Worm (Caenorhabditis elegans) whole organism, young adult: Measurements from ENCODE around the gene K08F9.3.
A peak's percentile ranks its signal among the peaks of the same experiment; 100 is the strongest.

Source experiments
- B0019.2 ChIP-seq: fragments of 200-800 bp; sonication (Bioruptor generic); conservative IDR thresholded peaks from 2 replicates; pipeline ENCODE4 v1.3.6; 2022; ENCODE audit warnings: missing genetic modification reagents, missing genetic modification characterization, missing compliant biosample characterization
- B0261.1 ChIP-seq: sonication (generic microtip); optimal IDR thresholded peaks from 2 replicates; lab custom pipeline; 2016; ENCODE audit warnings: mild to moderate bottlenecking, missing genetic modification characterization, moderate library complexity, missing compliant biosample characterization
- F33H1.4 ChIP-seq: fragments of 200-800 bp; sonication (Bioruptor generic); IDR thresholded peaks from 2 replicates; pipeline ENCODE4 v1.3.6; 2022; ENCODE audit warnings: missing genetic modification reagents, missing genetic modification characterization, missing compliant biosample characterization
- F49E8.2 ChIP-seq: sonication (generic microtip); optimal IDR thresholded peaks from 3 replicates; lab custom pipeline; 2017; ENCODE audit warnings: missing genetic modification characterization, mild to moderate bottlenecking, missing compliant biosample characterization, antibody characterized with exemption, moderate library complexity; ENCODE audit not compliant: insufficient read depth
- F55B11.4 ChIP-seq: sonication (generic microtip); optimal IDR thresholded peaks from 2 replicates; lab custom pipeline; 2016; ENCODE audit warnings: missing compliant biosample characterization, missing genetic modification characterization, borderline replicate concordance; ENCODE audit not compliant: insufficient read depth
- T07F8.4 ChIP-seq: sonication (generic microtip); optimal IDR thresholded peaks from 2 replicates; lab custom pipeline; 2016; ENCODE audit warnings: mild to moderate bottlenecking, missing genetic modification characterization, moderate library complexity, missing compliant biosample characterization
- Y56A3A.18 ChIP-seq: fragments of 200-800 bp; sonication (Bioruptor generic); IDR thresholded peaks from 2 replicates; pipeline ENCODE4 v1.3.6; 2022; ENCODE audit warnings: missing genetic modification reagents, missing genetic modification characterization, missing compliant biosample characterization
- Y67H2A.10 ChIP-seq: fragments of 200-800 bp; sonication (Bioruptor generic); conservative IDR thresholded peaks from 2 replicates; pipeline ENCODE4 v1.3.6; 2022; ENCODE audit warnings: missing genetic modification reagents, missing genetic modification characterization, missing compliant biosample characterization
- ZK185.1 ChIP-seq: sonication (generic microtip); optimal IDR thresholded peaks from 2 replicates; lab custom pipeline; 2016; ENCODE audit warnings: mild to moderate bottlenecking, missing genetic modification characterization, missing compliant biosample characterization; ENCODE audit not compliant: poor library complexity, severe bottlenecking
- akir-1 ChIP-seq: fragments of 200-800 bp; sonication (Bioruptor generic); optimal IDR thresholded peaks from 2 replicates; lab custom pipeline; 2018; ENCODE audit warnings: mild to moderate bottlenecking, missing genetic modification characterization, moderate library complexity, missing compliant biosample characterization
- athp-1 ChIP-seq: sonication (generic microtip); optimal IDR thresholded peaks from 2 replicates; lab custom pipeline; 2017; ENCODE audit warnings: mild to moderate bottlenecking, missing genetic modification characterization, missing compliant biosample characterization
- attf-5 ChIP-seq: fragments of 200-800 bp; sonication (Bioruptor generic); optimal IDR thresholded peaks from 2 replicates; lab custom pipeline; 2018; ENCODE audit warnings: mild to moderate bottlenecking, missing genetic modification characterization, missing compliant biosample characterization
- ceh-27 ChIP-seq: fragments of 200-800 bp; sonication (Bioruptor generic); optimal IDR thresholded peaks from 2 replicates; lab custom pipeline; 2018; ENCODE audit warnings: mild to moderate bottlenecking, missing genetic modification characterization, moderate library complexity, missing compliant biosample characterization
- ceh-58 ChIP-seq: fragments of 200-800 bp; sonication (Bioruptor generic); IDR thresholded peaks from 2 replicates; pipeline ENCODE4 v1.3.6; 2022; ENCODE audit warnings: missing genetic modification characterization, missing compliant biosample characterization
- egl-18 ChIP-seq: fragments of 200-800 bp; sonication (Bioruptor generic); IDR thresholded peaks from 2 replicates; pipeline ENCODE4 v1.3.6; 2022; ENCODE audit warnings: missing genetic modification reagents, missing genetic modification characterization, missing compliant biosample characterization
- ekl-4 ChIP-seq: fragments of 200-800 bp; sonication (Bioruptor generic); IDR thresholded peaks from 2 replicates; pipeline ENCODE4 v1.3.6; 2022; ENCODE audit warnings: missing genetic modification reagents, missing genetic modification characterization, missing compliant biosample characterization
- gei-17 ChIP-seq: fragments of 200-800 bp; sonication (Bioruptor generic); optimal IDR thresholded peaks from 2 replicates; lab custom pipeline; 2018; ENCODE audit warnings: mild to moderate bottlenecking, missing genetic modification characterization, missing compliant biosample characterization
- hmg-1.2 ChIP-seq: fragments of 200-800 bp; sonication (Bioruptor generic); IDR thresholded peaks from 2 replicates; pipeline ENCODE4 v1.3.6; 2022; ENCODE audit warnings: missing genetic modification reagents, missing genetic modification characterization, missing compliant biosample characterization
- lin-26 ChIP-seq: fragments of 200-800 bp; sonication (Bioruptor generic); IDR thresholded peaks from 2 replicates; pipeline ENCODE4 v1.3.6; 2022; ENCODE audit warnings: missing genetic modification reagents, missing genetic modification characterization, missing compliant biosample characterization
- lsl-1 ChIP-seq: fragments of 200-800 bp; sonication (Bioruptor generic); optimal IDR thresholded peaks from 2 replicates; lab custom pipeline; 2018; ENCODE audit warnings: mild to moderate bottlenecking, missing genetic modification characterization, moderate library complexity, missing compliant biosample characterization
- nfyb-1 ChIP-seq: fragments of 200-800 bp; sonication (Bioruptor generic); IDR thresholded peaks from 2 replicates; pipeline ENCODE4 v1.3.6; 2022; ENCODE audit warnings: missing genetic modification reagents, missing genetic modification characterization, missing compliant biosample characterization
- nhr-120 ChIP-seq: fragments of 200-800 bp; sonication (Bioruptor generic); IDR thresholded peaks from 2 replicates; pipeline ENCODE4 v1.3.6; 2022; ENCODE audit warnings: missing genetic modification characterization, missing compliant biosample characterization
- repo-1 ChIP-seq: sonication (generic microtip); optimal IDR thresholded peaks from 2 replicates; lab custom pipeline; 2017; ENCODE audit warnings: mild to moderate bottlenecking, missing genetic modification characterization, missing compliant biosample characterization
- sea-2 ChIP-seq: fragments of 200-800 bp; sonication (Bioruptor generic); IDR thresholded peaks from 2 replicates; pipeline ENCODE4 v1.3.6; 2022; ENCODE audit warnings: missing genetic modification characterization, missing compliant biosample characterization
- snpc-1.1 ChIP-seq: sonication (generic microtip); optimal IDR thresholded peaks from 2 replicates; lab custom pipeline; 2017; ENCODE audit warnings: missing genetic modification characterization, mild to moderate bottlenecking, missing compliant biosample characterization, antibody characterized with exemption, moderate library complexity, missing genotype, missing genetic modification reagents; ENCODE audit not compliant: insufficient read depth
- snpc-1.3 ChIP-seq: sonication (generic microtip); optimal IDR thresholded peaks from 2 replicates; lab custom pipeline; 2017; ENCODE audit warnings: missing genetic modification characterization, mild to moderate bottlenecking, missing compliant biosample characterization, antibody characterized with exemption, moderate library complexity, missing genotype, missing genetic modification reagents; ENCODE audit not compliant: insufficient read depth
- snpc-3.4 ChIP-seq: sonication (generic microtip); optimal IDR thresholded peaks from 2 replicates; lab custom pipeline; 2017; ENCODE audit warnings: missing genetic modification characterization, mild to moderate bottlenecking, missing compliant biosample characterization, antibody characterized with exemption, moderate library complexity, missing genotype, missing genetic modification reagents
- tbp1 ChIP-seq: fragments of 200-800 bp; sonication (Bioruptor generic); optimal IDR thresholded peaks from 2 replicates; lab custom pipeline; 2018; ENCODE audit warnings: mild to moderate bottlenecking, missing genetic modification characterization, missing compliant biosample characterization
- tbx-9 ChIP-seq: sonication (generic microtip); optimal IDR thresholded peaks from 2 replicates; lab custom pipeline; 2016; ENCODE audit warnings: borderline replicate concordance, missing genetic modification characterization, inconsistent platforms, missing compliant biosample characterization
- ztf-18 ChIP-seq: sonication (generic microtip); optimal IDR thresholded peaks from 2 replicates; lab custom pipeline; 2016; ENCODE audit warnings: missing genotype, mild to moderate bottlenecking, missing genetic modification characterization, missing compliant biosample characterization
- ztf-25 ChIP-seq: fragments of 200-800 bp; sonication (Bioruptor generic); IDR thresholded peaks from 2 replicates; pipeline ENCODE4 v1.3.6; 2022; ENCODE audit warnings: missing genetic modification reagents, missing genetic modification characterization, missing compliant biosample characterization
- ztf-26 ChIP-seq: sonication (generic microtip); optimal IDR thresholded peaks from 2 replicates; lab custom pipeline; 2017; ENCODE audit warnings: missing genetic modification characterization, missing compliant biosample characterization
- ztf-6 ChIP-seq: fragments of 200-800 bp; sonication (Bioruptor generic); IDR thresholded peaks from 2 replicates; pipeline ENCODE4 v1.3.6; 2022; ENCODE audit warnings: missing genetic modification reagents, missing genetic modification characterization, missing compliant biosample characterization

The K08F9.3 gene

ce11 chrV:15140247-15140646 lies at the start of gene K08F9.3:
K08F9.3 (plus strand) TSS chrV:15140547.
- TF ChIP-seq F33H1.4 (GFP tag; lab: Robert Waterston, UW): no peak
- TF ChIP-seq tbx-9 (tag; lab: Kevin White, UChicago): no peak
- TF ChIP-seq gei-17 (GFP tag; lab: Kevin White, UChicago): no peak
- no peak for TF ChIP-seq ztf-6
- TF ChIP-seq attf-5 (GFP tag; lab: Kevin White, UChicago): no peak
- TF ChIP-seq F49E8.2: no peak
- no peak for TF ChIP-seq snpc-3.4 (tag; lab: Kevin White, UChicago)
- no peak for TF ChIP-seq repo-1 (tag; lab: Kevin White, UChicago)

ce11 chrV:15092666-15093065 lies 47.7 kb upstream of the K08F9.3 start, which contains the start of gene txt-12:
txt-12 (plus strand) TSS chrV:15092966.
- TF ChIP-seq nhr-120 (GFP tag; lab: Robert Waterston, UW): no peak
- no peak for TF ChIP-seq ekl-4 (GFP tag; lab: Robert Waterston, UW)
- no peak for TF ChIP-seq Y67H2A.10 (GFP tag; lab: Robert Waterston, UW)
- no peak for TF ChIP-seq athp-1 (tag; lab: Kevin White, UChicago)
- no peak for TF ChIP-seq ztf-26 (tag; lab: Kevin White, UChicago)
- no peak for TF ChIP-seq T07F8.4 (tag; lab: Kevin White, UChicago)
- TF ChIP-seq ZK185.1 (tag; lab: Kevin White, UChicago): no peak

ce11 chrV:15094749-15095148 lies 45.6 kb upstream of the K08F9.3 start, which contains the start of gene srx-78:
srx-78 (plus strand) TSS chrV:15095049.
- no peak for TF ChIP-seq lsl-1 (GFP tag; lab: Kevin White, UChicago)

ce11 chrV:15099447-15099846 lies 40.9 kb upstream of the K08F9.3 start, which contains the start of gene C01G10.1:
C01G10.1 (plus strand) TSS chrV:15099747.
- no peak for TF ChIP-seq ceh-58 (GFP tag; lab: Robert Waterston, UW)
- no peak for TF ChIP-seq F55B11.4 (tag; lab: Kevin White, UChicago)
- no peak for TF ChIP-seq sea-2
- TF ChIP-seq F49E8.2: no peak
- no peak for TF ChIP-seq tbp1 (GFP tag; lab: Kevin White, UChicago)
- TF ChIP-seq ceh-27 (GFP tag; lab: Kevin White, UChicago): no peak
- no peak for TF ChIP-seq gei-17 (GFP tag; lab: Kevin White, UChicago)
- no peak for TF ChIP-seq Y67H2A.10 (GFP tag; lab: Robert Waterston, UW)
- TF ChIP-seq Y56A3A.18 (GFP tag; lab: Robert Waterston, UW): no peak
- no peak for TF ChIP-seq ztf-18 (tag; lab: Kevin White, UChicago)
- no peak for TF ChIP-seq B0019.2 (GFP tag; lab: Robert Waterston, UW)
- TF ChIP-seq snpc-1.3 (tag; lab: Kevin White, UChicago): no peak
- no peak for TF ChIP-seq egl-18 (GFP tag; lab: Robert Waterston, UW)
- TF ChIP-seq akir-1 (GFP tag; lab: Kevin White, UChicago): no peak
- no peak for TF ChIP-seq snpc-1.1 (tag; lab: Kevin White, UChicago)
- TF ChIP-seq, all 124 proteins: peak for 0

- TF ChIP-seq ztf-25 (GFP tag; lab: Robert Waterston, UW) (peak; percentile 50; the same call in 1 of the 2 replicates), nfyb-1 (GFP tag; lab: Robert Waterston, UW) (peak; percentile 36; the same call in 1 of the 2 replicates), lin-26 (peak; percentile 55; the same call in 1 of the 2 replicates), tbp1 (GFP tag; lab: Kevin White, UChicago) (peak; percentile 82), hmg-1.2 (peak; percentile 73; the same call in 1 of the 2 replicates), B0261.1 (tag; lab: Kevin White, UChicago) (peak; percentile 58)
Measured at ce11 chrV:15105893-15106598, 34.3 kb upstream of the K08F9.3 start, which contains the start of gene C01G10.14. C01G10.14 (minus strand) TSS chrV:15105943.
